Fruit fly (Drosophila melanogaster) whole organism, embryonic: ENCODE results near the gene CG10669.

Experiments used
- CG11723 ChIP-seq: fragments of 200-800 bp; sonication (Bioruptor generic); optimal IDR thresholded peaks from 2 replicates; lab custom pipeline; 2017; ENCODE audit warnings: missing biosample characterization, mild to moderate bottlenecking, missing genetic modification characterization
- CG12071 ChIP-seq: fragments of 200-800 bp; sonication (Bioruptor generic); optimal IDR thresholded peaks from 3 replicates; lab custom pipeline; 2018; ENCODE audit warnings: missing biosample characterization, mild to moderate bottlenecking, missing genetic modification characterization
- CG18011 ChIP-seq: fragments of 200-800 bp; sonication (Bioruptor generic); optimal IDR thresholded peaks from 2 replicates; lab custom pipeline; 2017; ENCODE audit warnings: missing biosample characterization, missing genetic modification characterization, mild to moderate bottlenecking, moderate library complexity, missing genotype
- CG8944 ChIP-seq: fragments of 200-800 bp; sonication (Bioruptor generic); optimal IDR thresholded peaks from 3 replicates; lab custom pipeline; 2016; ENCODE audit warnings: missing biosample characterization, missing genetic modification characterization
- CkIIα-i1 ChIP-seq: fragments of 200-800 bp; sonication (Bioruptor generic); IDR thresholded peaks from 2 replicates; pipeline ENCODE4 v1.3.6; 2022; ENCODE audit warnings: missing biosample characterization, missing genetic modification characterization
- Dp ChIP-seq: fragments of 200-800 bp; sonication (Bioruptor generic); optimal IDR thresholded peaks from 2 replicates; lab custom pipeline; 2018; ENCODE audit warnings: missing biosample characterization, mild to moderate bottlenecking, missing genetic modification characterization, moderate library complexity
- Rfx ChIP-seq: fragments of 200-800 bp; sonication (Bioruptor generic); IDR thresholded peaks from 2 replicates; pipeline ENCODE4 v1.3.6; 2022; ENCODE audit warnings: missing biosample characterization, missing genetic modification characterization
- Sox100B ChIP-seq: fragments of 200-800 bp; sonication (Bioruptor generic); optimal IDR thresholded peaks from 3 replicates; lab custom pipeline; 2018; ENCODE audit warnings: missing biosample characterization, mild to moderate bottlenecking, missing genetic modification characterization
- gcm2 ChIP-seq: fragments of 200-800 bp; sonication (Bioruptor generic); optimal IDR thresholded peaks from 2 replicates; lab custom pipeline; 2016; ENCODE audit warnings: missing biosample characterization, missing genetic modification characterization
- knrl ChIP-seq: fragments of 200-800 bp; sonication (Bioruptor generic); IDR thresholded peaks from 3 replicates; pipeline ENCODE4 v1.3.6; 2022; ENCODE audit warnings: missing biosample characterization, missing genetic modification characterization; ENCODE audit not compliant: partially characterized antibody
- sd ChIP-seq: fragments of 200-800 bp; sonication (Bioruptor generic); optimal IDR thresholded peaks from 3 replicates; lab custom pipeline; 2018; ENCODE audit warnings: missing biosample characterization, mild to moderate bottlenecking, missing genetic modification characterization, moderate library complexity

DNA sequence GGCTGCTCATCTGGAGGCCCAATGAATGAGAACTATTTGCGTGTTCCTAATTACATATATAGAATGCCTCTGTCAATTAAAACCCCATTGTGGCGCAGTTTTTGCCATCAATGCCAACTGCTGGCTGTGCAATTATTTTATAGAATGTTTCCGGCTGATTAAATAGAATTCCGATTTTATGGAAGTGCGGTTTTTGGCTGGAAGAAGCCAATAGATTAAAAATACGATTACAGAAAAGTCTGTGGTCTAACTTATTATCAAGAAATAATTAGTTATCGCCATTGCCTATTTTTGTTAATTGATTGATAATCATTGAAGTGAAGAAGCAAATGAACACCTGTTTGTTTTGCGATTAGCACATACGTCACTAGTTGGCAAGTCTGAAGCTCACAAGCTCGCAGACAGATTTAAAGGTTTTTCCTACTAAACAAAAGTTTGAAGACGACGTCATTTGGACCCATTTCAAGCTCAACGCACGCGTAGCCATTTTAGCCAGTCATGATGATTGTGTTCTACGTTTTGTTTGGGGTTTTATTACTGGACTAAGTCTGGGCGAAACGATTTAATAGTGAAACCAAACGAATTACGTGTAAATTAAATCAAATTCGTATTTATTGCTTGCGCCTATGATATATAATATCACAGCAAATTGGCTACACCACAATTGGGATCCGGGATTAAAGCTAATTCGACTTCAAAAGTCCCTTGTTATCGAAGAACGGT lies 29.1 kb downstream of the CG10669 start:
- TF ChIP-seq sd (peak; percentile 70), knrl (GFP tag; lab: Robert Waterston, UW) (no peak), Dp (GFP tag; lab: Kevin White, UChicago) (no peak), CG12071 (GFP tag; lab: Kevin White, UChicago) (no peak), gcm2 (GFP tag; lab: Kevin White, UChicago) (no peak), CG8944 (GFP tag; lab: Kevin White, UChicago) (no peak), CkIIα-i1 (GFP tag; lab: Robert Waterston, UW) (no peak), CG11723 (GFP tag; lab: Kevin White, UChicago) (no peak), Rfx (no peak), CG18011 (GFP tag; lab: Kevin White, UChicago) (no peak), Sox100B (GFP tag; lab: Kevin White, UChicago) (no peak)
